Worm (Caenorhabditis elegans) whole organism, L4/young adult: ENCODE data around the gene his-4.

Source experiments
- W03F9.2 ChIP-seq: fragments of 150-350 bp; optimal IDR thresholded peaks from 2 replicates; lab custom pipeline; 2014; ENCODE audit warnings: missing biosample characterization, missing genetic modification characterization
- dao-5 ChIP-seq: sonication (generic microtip); optimal IDR thresholded peaks from 2 replicates; lab custom pipeline; 2016; ENCODE audit warnings: missing genotype, missing genetic modification characterization, moderate library complexity, missing compliant biosample characterization
- him-1 ChIP-seq: sonication (generic microtip); optimal IDR thresholded peaks from 2 replicates; lab custom pipeline; 2016; ENCODE audit warnings: missing genotype, missing genetic modification reagents, missing genetic modification characterization, missing compliant biosample characterization

ce11 chrV:16023559-16023958, 16.8 kb downstream of the his-4 start:
- TF ChIP-seq him-1 (tag; lab: Kevin White, UChicago) (no peak), W03F9.2 (tag; lab: Kevin White, UChicago) (no peak), dao-5 (no peak)
